Fruit fly (Drosophila melanogaster) whole organism, embryonic: Measurements from ENCODE around the gene COX7AL.

Experiments
- Asciz ChIP-seq: fragments of 200-800 bp; sonication (Bioruptor generic); optimal IDR thresholded peaks from 2 replicates; lab custom pipeline; 2017; ENCODE audit warnings: missing biosample characterization, mild to moderate bottlenecking, missing genetic modification characterization, missing genetic modification reagents
- CG10431 ChIP-seq: fragments of 200-800 bp; sonication (Bioruptor generic); optimal IDR thresholded peaks from 3 replicates; lab custom pipeline; 2018; ENCODE audit warnings: missing biosample characterization, mild to moderate bottlenecking, missing genetic modification characterization
- CG10462 ChIP-seq: fragments of 200-800 bp; sonication (Bioruptor generic); optimal IDR thresholded peaks from 2 replicates; lab custom pipeline; 2016; ENCODE audit warnings: missing biosample characterization, missing genetic modification characterization
- CG12155 ChIP-seq: fragments of 200-800 bp; sonication (Bioruptor generic); optimal IDR thresholded peaks from 3 replicates; lab custom pipeline; 2016; ENCODE audit warnings: missing biosample characterization, missing genetic modification characterization
- CG13775 ChIP-seq: fragments of 200-800 bp; sonication (Bioruptor generic); optimal IDR thresholded peaks from 3 replicates; lab custom pipeline; 2017; ENCODE audit warnings: missing biosample characterization, mild to moderate bottlenecking, missing genetic modification characterization
- CG14014 ChIP-seq: fragments of 200-800 bp; sonication (Bioruptor generic); IDR thresholded peaks from 2 replicates; pipeline ENCODE4 v1.3.6; 2022; ENCODE audit warnings: missing biosample characterization, missing genetic modification characterization
- CG17802 ChIP-seq: fragments of 200-800 bp; sonication (Bioruptor generic); optimal IDR thresholded peaks from 2 replicates; lab custom pipeline; 2018; ENCODE audit warnings: missing biosample characterization, mild to moderate bottlenecking, missing genetic modification characterization, moderate library complexity
- CG31224 ChIP-seq: fragments of 200-800 bp; sonication (Bioruptor generic); IDR thresholded peaks from 2 replicates; pipeline ENCODE4 v1.3.6; 2022; ENCODE audit warnings: missing biosample characterization, missing genetic modification characterization
- CG32532 ChIP-seq: fragments of 200-800 bp; sonication (Bioruptor generic); IDR thresholded peaks from 2 replicates; pipeline ENCODE4 v1.3.6; 2022; ENCODE audit warnings: missing biosample characterization, missing genetic modification characterization
- CG3407 ChIP-seq: fragments of 200-800 bp; sonication (Bioruptor generic); optimal IDR thresholded peaks from 2 replicates; lab custom pipeline; 2018; ENCODE audit warnings: missing biosample characterization, mild to moderate bottlenecking, missing genetic modification characterization
- CG42726 ChIP-seq: fragments of 200-800 bp; sonication (Bioruptor generic); IDR thresholded peaks from 2 replicates; pipeline ENCODE4 v1.3.6; 2022; ENCODE audit warnings: missing biosample characterization, missing genetic modification characterization; ENCODE audit not compliant: partially characterized antibody
- CG4282 ChIP-seq: fragments of 200-800 bp; sonication (Bioruptor generic); optimal IDR thresholded peaks from 2 replicates; lab custom pipeline; 2016; ENCODE audit warnings: missing biosample characterization, missing genetic modification characterization
- CG4707 ChIP-seq: fragments of 200-800 bp; sonication (Bioruptor generic); optimal IDR thresholded peaks from 2 replicates; lab custom pipeline; 2018; ENCODE audit warnings: missing biosample characterization, mild to moderate bottlenecking, missing genetic modification characterization, moderate library complexity
- CG5953 ChIP-seq: fragments of 200-800 bp; sonication (Bioruptor generic); IDR thresholded peaks from 2 replicates; pipeline ENCODE4 v1.3.6; 2022; ENCODE audit warnings: missing biosample characterization, missing genetic modification characterization
- CG8478 ChIP-seq: fragments of >200 bp; optimal IDR thresholded peaks from 2 replicates; lab custom pipeline; 2018
- CG8765 ChIP-seq: fragments of 200-800 bp; sonication (Bioruptor generic); IDR thresholded peaks from 2 replicates; pipeline ENCODE4 v1.3.6; 2022; ENCODE audit warnings: missing biosample characterization, missing genetic modification characterization
- CG9797 ChIP-seq: fragments of 200-800 bp; sonication (Bioruptor generic); optimal IDR thresholded peaks from 3 replicates; lab custom pipeline; 2018; ENCODE audit warnings: missing biosample characterization, mild to moderate bottlenecking, missing genetic modification characterization
- Dll ChIP-seq: fragments of 200-800 bp; sonication (Bioruptor generic); IDR thresholded peaks from 4 replicates; pipeline ENCODE4 v1.3.6; 2022; ENCODE audit warnings: missing biosample characterization, missing genetic modification characterization; ENCODE audit not compliant: partially characterized antibody
- Gsc ChIP-seq: fragments of 200-800 bp; sonication (Bioruptor generic); IDR thresholded peaks from 2 replicates; pipeline ENCODE4 v1.3.6; 2022; ENCODE audit warnings: missing biosample characterization, missing genetic modification characterization
- H15 ChIP-seq: fragments of 200-800 bp; sonication (Bioruptor generic); IDR thresholded peaks from 3 replicates; pipeline ENCODE4 v1.3.6; 2022; ENCODE audit warnings: missing biosample characterization, missing genetic modification characterization
- HLH4C ChIP-seq: fragments of 200-800 bp; sonication (Bioruptor generic); IDR thresholded peaks from 3 replicates; pipeline ENCODE4 v1.3.6; 2022; ENCODE audit warnings: missing biosample characterization, missing genetic modification characterization; ENCODE audit not compliant: partially characterized antibody
- HmgZ ChIP-seq: fragments of 200-800 bp; sonication (Bioruptor generic); optimal IDR thresholded peaks from 2 replicates; lab custom pipeline; 2018; ENCODE audit warnings: missing biosample characterization, mild to moderate bottlenecking, missing genetic modification characterization
- Med ChIP-seq: fragments of 200-800 bp; sonication (Bioruptor generic); peaks from one replicate; lab custom pipeline; 2016; ENCODE audit warnings: missing biosample characterization, missing genetic modification characterization, mild to moderate bottlenecking, inconsistent platforms, moderate library complexity
- Oaz ChIP-seq: fragments of 200-800 bp; sonication (Bioruptor generic); IDR thresholded peaks from 2 replicates; pipeline ENCODE4 v1.3.6; 2022; ENCODE audit warnings: missing biosample characterization, missing genetic modification characterization
- Pdp1 ChIP-seq, 2 experiments: fragments of 200-800 bp; sonication (Bioruptor generic); optimal IDR thresholded peaks; 3 replicates each; lab custom pipeline; 2016; ENCODE audit warnings: missing biosample characterization in 2 of 2, missing genetic modification characterization in 2 of 2, mild to moderate bottlenecking in 1 of 2, moderate library complexity in 1 of 2
- Sox102F ChIP-seq: fragments of 200-800 bp; sonication (Bioruptor generic); optimal IDR thresholded peaks from 2 replicates; lab custom pipeline; 2018; ENCODE audit warnings: missing biosample characterization, mild to moderate bottlenecking, missing genetic modification characterization, moderate library complexity
- Sry-β ChIP-seq: fragments of 200-800 bp; sonication (Bioruptor generic); optimal IDR thresholded peaks from 2 replicates; lab custom pipeline; 2018; ENCODE audit warnings: missing biosample characterization, mild to moderate bottlenecking, missing genetic modification characterization, moderate library complexity
- Tbp ChIP-seq: fragments of >200 bp; optimal IDR thresholded peaks from 2 replicates; lab custom pipeline; 2018; ENCODE audit warnings: missing biosample characterization, missing genetic modification characterization
- Xrp1 ChIP-seq: fragments of 200-800 bp; sonication (Bioruptor generic); IDR thresholded peaks from 2 replicates; pipeline ENCODE4 v1.3.6; 2022; ENCODE audit warnings: missing biosample characterization, missing genetic modification characterization
- al ChIP-seq: fragments of 200-800 bp; sonication (Bioruptor generic); IDR thresholded peaks from 2 replicates; pipeline ENCODE4 v1.3.6; 2022; ENCODE audit warnings: missing biosample characterization, missing genetic modification characterization
- ap ChIP-seq: fragments of 200-800 bp; sonication (Bioruptor generic); IDR thresholded peaks from 2 replicates; pipeline ENCODE4 v1.3.6; 2022; ENCODE audit warnings: missing biosample characterization, missing genetic modification characterization
- bab2 ChIP-seq: fragments of 200-800 bp; sonication (Bioruptor generic); optimal IDR thresholded peaks from 2 replicates; lab custom pipeline; 2016; ENCODE audit warnings: missing biosample characterization, missing genetic modification characterization
- bcd ChIP-seq: fragments of 200-800 bp; sonication (Bioruptor generic); optimal IDR thresholded peaks from 2 replicates; lab custom pipeline; 2017; ENCODE audit warnings: missing biosample characterization, mild to moderate bottlenecking, missing genetic modification characterization
- cato ChIP-seq: fragments of 200-800 bp; sonication (Bioruptor generic); optimal IDR thresholded peaks from 2 replicates; lab custom pipeline; 2016; ENCODE audit warnings: missing biosample characterization, missing genetic modification characterization, borderline replicate concordance
- caup ChIP-seq: fragments of 200-800 bp; sonication (Bioruptor generic); optimal IDR thresholded peaks from 3 replicates; lab custom pipeline; 2017; ENCODE audit warnings: missing biosample characterization, mild to moderate bottlenecking, missing genetic modification characterization, moderate library complexity; ENCODE audit not compliant: severe bottlenecking
- chif ChIP-seq, 2 experiments: fragments of 200-800 bp; sonication (Bioruptor generic); optimal IDR thresholded peaks; 3 replicates each; lab custom pipeline; 2016; ENCODE audit warnings: missing biosample characterization in 2 of 2, missing genetic modification characterization in 2 of 2
- chinmo ChIP-seq: fragments of 200-800 bp; sonication (Bioruptor generic); IDR thresholded peaks from 4 replicates; pipeline ENCODE4 v1.3.6; 2022; ENCODE audit warnings: missing biosample characterization, missing genetic modification characterization; ENCODE audit not compliant: partially characterized antibody
- crp ChIP-seq, 2 experiments: fragments of 200-800 bp; sonication (Bioruptor generic); optimal IDR thresholded peaks; 2 replicates in 1 of 2; 3 replicates in 1 of 2; lab custom pipeline; 2017; ENCODE audit warnings: missing biosample characterization in 2 of 2, missing genetic modification characterization in 2 of 2, mild to moderate bottlenecking in 1 of 2, moderate library complexity in 1 of 2
- gro ChIP-seq: fragments of 200-800 bp; sonication (Bioruptor generic); optimal IDR thresholded peaks from 2 replicates; lab custom pipeline; 2016; ENCODE audit warnings: missing biosample characterization, missing genetic modification characterization
- gsb ChIP-seq: fragments of 200-800 bp; sonication (Bioruptor generic); IDR thresholded peaks from 2 replicates; pipeline ENCODE4 v1.3.6; 2022; ENCODE audit warnings: missing biosample characterization, missing genetic modification characterization
- lmd ChIP-seq: fragments of 200-800 bp; sonication (Bioruptor generic); IDR thresholded peaks from 2 replicates; pipeline ENCODE4 v1.3.6; 2022; ENCODE audit warnings: missing biosample characterization, missing genetic modification characterization
- mirr ChIP-seq: fragments of 200-800 bp; sonication (Bioruptor generic); optimal IDR thresholded peaks from 3 replicates; lab custom pipeline; 2018; ENCODE audit warnings: missing biosample characterization, mild to moderate bottlenecking, missing genetic modification characterization
- nerfin-2 ChIP-seq: fragments of 200-800 bp; sonication (Bioruptor generic); IDR thresholded peaks from 2 replicates; pipeline ENCODE4 v1.3.6; 2022; ENCODE audit warnings: missing biosample characterization, missing genetic modification characterization; ENCODE audit not compliant: partially characterized antibody
- phol ChIP-seq: fragments of 200-800 bp; sonication (Bioruptor generic); optimal IDR thresholded peaks from 3 replicates; lab custom pipeline; 2018; ENCODE audit warnings: missing biosample characterization, mild to moderate bottlenecking, missing genetic modification characterization, moderate library complexity
- sc ChIP-seq, 3 experiments: fragments of >200 bp in 2 of 3; fragments of 200-800 bp in 1 of 3; sonication (Bioruptor generic) in 1 of 3; optimal IDR thresholded peaks; 2 replicates in 2 of 3; 3 replicates in 1 of 3; lab custom pipeline; 2017; ENCODE audit warnings: mild to moderate bottlenecking in 1 of 3, missing biosample characterization in 1 of 3, missing genetic modification characterization in 1 of 3, missing genetic modification reagents in 1 of 3
- schlank ChIP-seq: fragments of 200-800 bp; sonication (Bioruptor generic); optimal IDR thresholded peaks from 2 replicates; lab custom pipeline; 2018; ENCODE audit warnings: missing biosample characterization, mild to moderate bottlenecking, missing genetic modification characterization
- slp2 ChIP-seq: fragments of 200-800 bp; sonication (Bioruptor generic); optimal IDR thresholded peaks from 2 replicates; lab custom pipeline; 2016; ENCODE audit warnings: missing biosample characterization, missing genetic modification characterization
- toy ChIP-seq: fragments of 200-800 bp; sonication (Bioruptor generic); IDR thresholded peaks from 2 replicates; pipeline ENCODE4 v1.3.6; 2022; ENCODE audit warnings: missing biosample characterization, missing genetic modification characterization
- vvl ChIP-seq: fragments of 200-800 bp; sonication (Bioruptor generic); IDR thresholded peaks from 2 replicates; pipeline ENCODE4 v1.3.6; 2022; ENCODE audit warnings: missing biosample characterization, missing genetic modification characterization
- zfh1 ChIP-seq: fragments of 200-800 bp; sonication (Bioruptor generic); IDR thresholded peaks from 3 replicates; pipeline ENCODE4 v1.3.6; 2022; ENCODE audit warnings: missing biosample characterization, missing genetic modification characterization

The COX7AL gene

DNA sequence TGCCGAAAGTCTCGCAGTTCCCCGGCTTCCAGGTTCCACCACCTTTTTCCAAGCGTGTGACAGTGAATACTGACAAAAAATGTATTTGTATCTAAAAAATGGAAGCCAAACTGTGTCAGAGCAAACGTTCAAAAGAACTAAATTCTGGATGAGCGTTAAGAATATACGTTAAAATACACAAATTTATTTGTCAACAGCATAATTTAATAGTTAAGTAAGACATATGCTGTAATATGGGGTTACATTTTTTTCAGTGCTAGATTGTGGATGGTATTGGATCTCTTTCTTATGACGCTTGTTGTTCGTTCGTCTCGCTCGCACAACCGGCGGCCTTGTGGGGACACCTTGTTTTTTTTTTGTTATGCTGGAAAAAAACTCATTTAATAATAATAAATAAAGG is 12.1 kb downstream of the COX7AL start (continued):
- peak; percentile 90 for TF ChIP-seq CG5953 (GFP tag; lab: Robert Waterston, UW)
- peak; percentile 96 for TF ChIP-seq CG14014
- peak; percentile 83 for TF ChIP-seq cato (GFP tag; lab: Kevin White, UChicago)
- peak; percentile 79 for TF ChIP-seq toy (GFP tag; lab: Robert Waterston, UW)
- TF ChIP-seq CG4282: peak; percentile 89
- TF ChIP-seq mirr: peak; percentile 83
- TF ChIP-seq phol: peak; percentile 91
- peak; percentile 97 for TF ChIP-seq al (GFP tag; lab: Robert Waterston, UW)
- peak; percentile 95 for TF ChIP-seq CG12155 (GFP tag; lab: Kevin White, UChicago)
- peak; percentile 96 for TF ChIP-seq Sox102F (GFP tag; lab: Kevin White, UChicago)
- TF ChIP-seq nerfin-2 (GFP tag; lab: Robert Waterston, UW): no peak
- peak; percentile 72 for TF ChIP-seq CG17802 (tag; lab: Kevin White, UChicago)
- TF ChIP-seq zfh1 (GFP tag; lab: Robert Waterston, UW): peak; percentile 93
- peak in 1 of 2 experiments; percentile 57 for TF ChIP-seq crp (GFP tag; optimal IDR thresholded peaks at IDR 0.05; lab: Kevin White, UChicago)
- peak; percentile 97 for TF ChIP-seq vvl
- TF ChIP-seq CG9797: no peak
- peak; percentile 66 for TF ChIP-seq Gsc (GFP tag; lab: Robert Waterston, UW)
- TF ChIP-seq gsb (GFP tag; lab: Robert Waterston, UW): peak; percentile 88
- TF ChIP-seq Sry-β (GFP tag; lab: Kevin White, UChicago): no peak
- peak; percentile 79 for TF ChIP-seq CG4707
- TF ChIP-seq CG10431 (GFP tag; lab: Kevin White, UChicago): no peak
- no peak for TF ChIP-seq HLH4C (GFP tag; lab: Robert Waterston, UW)
- TF ChIP-seq chif (GFP tag; optimal IDR thresholded peaks at IDR 0.05; lab: Kevin White, UChicago): peak; percentile 90 to 91
- TF ChIP-seq Oaz (GFP tag; lab: Robert Waterston, UW): peak; percentile 88
- peak; percentile 98 for TF ChIP-seq CG32532 (GFP tag; lab: Robert Waterston, UW)
- TF ChIP-seq ap (GFP tag; lab: Robert Waterston, UW): peak; percentile 87
- peak; percentile 99 for TF ChIP-seq HmgZ (tag; lab: Kevin White, UChicago)
- peak; percentile 94 for TF ChIP-seq CG13775 (GFP tag; lab: Kevin White, UChicago)
- TF ChIP-seq bab2: peak; percentile 96
- TF ChIP-seq Tbp: no peak
- TF ChIP-seq CG31224 (GFP tag; lab: Robert Waterston, UW): peak; percentile 93
- TF ChIP-seq Pdp1 (GFP tag; optimal IDR thresholded peaks at IDR 0.05; lab: Kevin White, UChicago): peak; percentile 96
- peak; percentile 93 for TF ChIP-seq bcd (GFP tag; lab: Kevin White, UChicago)
- peak; percentile 87 for TF ChIP-seq CG3407
- no peak for TF ChIP-seq sc (optimal IDR thresholded peaks at IDR 0.05; lab: Kevin White, UChicago)
- peak; percentile 69 for TF ChIP-seq sc (GFP tag; optimal IDR thresholded peaks at IDR 0.05; lab: Kevin White, UChicago)
- peak; percentile 80 for TF ChIP-seq CG10462 (GFP tag; lab: Kevin White, UChicago)
- TF ChIP-seq schlank (tag; lab: Kevin White, UChicago): peak; percentile 95
- no peak for TF ChIP-seq CG42726
- TF ChIP-seq gro (GFP tag; lab: Kevin White, UChicago): peak; percentile 97
- TF ChIP-seq Xrp1 (GFP tag; lab: Robert Waterston, UW): peak; percentile 95
- TF ChIP-seq H15 (GFP tag; lab: Robert Waterston, UW): peak; percentile 90
- peak; percentile 94 for TF ChIP-seq Asciz (GFP tag; lab: Kevin White, UChicago)
- TF ChIP-seq Dll: no peak
- TF ChIP-seq caup: peak; percentile 97
- peak; percentile 96 for TF ChIP-seq lmd (GFP tag; lab: Robert Waterston, UW)
- peak; percentile 100 for TF ChIP-seq Med
- TF ChIP-seq chinmo (GFP tag; lab: Robert Waterston, UW): no peak
- TF ChIP-seq CG8478 (lab: Kevin White, UChicago): no peak
- TF ChIP-seq CG8765 (GFP tag; lab: Robert Waterston, UW): peak; percentile 41; the same call in 1 of the 2 replicates
- peak; percentile 96 for TF ChIP-seq slp2 (GFP tag; lab: Kevin White, UChicago)
